Fruit fly (Drosophila melanogaster): Measurements from ENCODE around the gene Ect3.
A peak's percentile ranks its signal among the peaks of the same experiment; 100 is the strongest.

Gene Ect3

DNA sequence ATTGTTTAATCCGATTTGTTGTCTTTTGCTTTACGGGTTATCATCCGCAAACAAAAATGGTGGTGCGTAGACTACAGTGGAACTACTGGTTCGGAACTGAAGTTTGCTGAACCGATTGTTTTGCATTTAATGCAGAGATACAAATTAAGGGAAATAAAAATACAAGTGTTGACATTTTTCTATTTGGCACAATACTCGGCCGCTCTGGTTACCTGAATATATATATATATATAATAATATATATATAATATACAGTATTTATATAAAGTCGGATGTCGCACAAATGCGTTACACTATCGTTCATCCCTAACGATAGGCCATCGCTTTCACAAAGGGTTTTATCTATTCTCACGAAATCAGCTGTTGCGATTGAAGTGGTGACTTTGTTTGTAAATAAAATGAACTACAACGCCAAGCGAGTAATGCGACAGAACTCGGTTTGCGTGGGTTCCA is 17.8 kb downstream of the Ect3 start, which contains the start of the genes DCAF12 and Spt3 (continued):
- TF ChIP-seq Taf1 (GFP tag; IDR thresholded peaks at IDR 0.05), result no peak
- TF ChIP-seq CG8924 (tag; optimal IDR thresholded peaks at IDR 0.05), result peak; percentile 77
- peak; percentile 37; the same call in 1 of the 2 replicates for TF ChIP-seq CG14441 (GFP tag; IDR thresholded peaks at IDR 0.05)
- TF ChIP-seq zen2 (GFP tag; IDR thresholded peaks at IDR 0.05; ENCODE audit: partially characterized antibody), result peak; percentile 77; the same call in 2 of the 3 replicates
- peak; percentile 76 for TF ChIP-seq hbn (GFP tag; IDR thresholded peaks at IDR 0.05; ENCODE audit: partially characterized antibody)
- peak; percentile 78 for TF ChIP-seq CG15696 (tag; optimal IDR thresholded peaks at IDR 0.05)
- TF ChIP-seq B-H2 (GFP tag; optimal IDR thresholded peaks at IDR 0.05), result peak; percentile 48
- peak; percentile 40 for TF ChIP-seq CG10654 (GFP tag; optimal IDR thresholded peaks at IDR 0.05)
- peak; percentile 88 for TF ChIP-seq CG7963 (GFP tag; IDR thresholded peaks at IDR 0.05; ENCODE audit: partially characterized antibody)
- no peak for TF ChIP-seq HLH54F (GFP tag; optimal IDR thresholded peaks at IDR 0.05)
- peak; percentile 56 for TF ChIP-seq Aef1 (GFP tag; IDR thresholded peaks at IDR 0.05)
- TF ChIP-seq Dref (GFP tag; IDR thresholded peaks at IDR 0.05), result 0 out of 2 replicates have a peak, but pooled peaks have one; percentile 25
- TF ChIP-seq Deaf1 (tag; optimal IDR thresholded peaks at IDR 0.05), result peak; percentile 36
- peak; percentile 76 for TF ChIP-seq CoRest (tag; optimal IDR thresholded peaks at IDR 0.05)
- TF ChIP-seq nerfin-2 (GFP tag; IDR thresholded peaks at IDR 0.05; ENCODE audit: partially characterized antibody), result peak; percentile 70
- no peak for TF ChIP-seq CG7745 (tag; optimal IDR thresholded peaks at IDR 0.05)
- TF ChIP-seq CG6254 (GFP tag; optimal IDR thresholded peaks at IDR 0.05), result peak; percentile 53
- peak; percentile 61; the same call in 2 of the 3 replicates for TF ChIP-seq tgo (GFP tag; IDR thresholded peaks at IDR 0.05)
- TF ChIP-seq Nf-YB (GFP tag; optimal IDR thresholded peaks at IDR 0.05), result peak; percentile 11
- TF ChIP-seq unpg (GFP tag; optimal IDR thresholded peaks at IDR 0.05), result no peak
- no peak for TF ChIP-seq CG8281 (tag; optimal IDR thresholded peaks at IDR 0.05)
- 0 out of 3 replicates have a peak, but pooled peaks have one; percentile 50 for TF ChIP-seq dysf (GFP tag; IDR thresholded peaks at IDR 0.05)
- peak; percentile 5 for TF ChIP-seq CG2202 (tag; optimal IDR thresholded peaks at IDR 0.05)
- TF ChIP-seq Ssrp (tag; optimal IDR thresholded peaks at IDR 0.05), result peak; percentile 44
- peak; percentile 39; the same call in 1 of the 2 replicates for TF ChIP-seq CG14667 (GFP tag; IDR thresholded peaks at IDR 0.05)
- no peak for TF ChIP-seq trh (GFP tag; optimal IDR thresholded peaks at IDR 0.05)
- TF ChIP-seq CG18599 (GFP tag; optimal IDR thresholded peaks at IDR 0.05), result peak; percentile 62
- peak; percentile 88 for TF ChIP-seq amos (GFP tag; IDR thresholded peaks at IDR 0.05; ENCODE audit: partially characterized antibody)
- no peak for TF ChIP-seq CG15011 (GFP tag; optimal IDR thresholded peaks at IDR 0.05)
- TF ChIP-seq B-H1 (GFP tag; IDR thresholded peaks at IDR 0.05), result no peak; the same call in 2 of the 3 replicates
- peak; percentile 69 for TF ChIP-seq CG30020 (tag; optimal IDR thresholded peaks at IDR 0.05)
- TF ChIP-seq Xrp1 (GFP tag; IDR thresholded peaks at IDR 0.05), result peak; percentile 70
- TF ChIP-seq scrt (GFP tag; optimal IDR thresholded peaks at IDR 0.05), result peak; percentile 44
- TF ChIP-seq Ptx1 (GFP tag; IDR thresholded peaks at IDR 0.05), result peak; percentile 71
- peak; percentile 90 for TF ChIP-seq Opbp (GFP tag; IDR thresholded peaks at IDR 0.05; ENCODE audit: partially characterized antibody)
- peak; percentile 55 for TF ChIP-seq Dek (tag; optimal IDR thresholded peaks at IDR 0.05)
- peak in 1 of 2 experiments; percentile 41 for TF ChIP-seq Hr51 (GFP tag; optimal IDR thresholded peaks at IDR 0.05)
- TF ChIP-seq CG8290 (GFP tag; optimal IDR thresholded peaks at IDR 0.05), result peak; percentile 27
- TF ChIP-seq CG8290 (tag; optimal IDR thresholded peaks at IDR 0.05), result no peak
- peak; percentile 81 for TF ChIP-seq CG2712 (tag; optimal IDR thresholded peaks at IDR 0.05)
- peak; percentile 36 for TF ChIP-seq Oli (tag; optimal IDR thresholded peaks at IDR 0.05)
- peak; percentile 50 for TF ChIP-seq Xbp1 (GFP tag; optimal IDR thresholded peaks at IDR 0.05)
- peak; percentile 22 for TF ChIP-seq fd3F (GFP tag; optimal IDR thresholded peaks at IDR 0.05)
- peak; percentile 63 for TF ChIP-seq zen (tag; optimal IDR thresholded peaks at IDR 0.05)
- peak; percentile 85 for TF ChIP-seq trem (tag; optimal IDR thresholded peaks at IDR 0.05)
- TF ChIP-seq CG3163 (GFP tag; optimal IDR thresholded peaks at IDR 0.05), result no peak
- TF ChIP-seq chinmo (GFP tag; IDR thresholded peaks at IDR 0.05; ENCODE audit: partially characterized antibody), result peak; percentile 81; the same call in 2 of the 4 replicates
- TF ChIP-seq CG9817 (tag; optimal IDR thresholded peaks at IDR 0.05), result peak; percentile 76

All from whole organism, embryonic.